Worm (Caenorhabditis elegans): Measurements from ENCODE around the gene C35D10.17.

C35D10.17 gene

ce11 chrIII:4866762-4867161, at the start of gene C35D10.17:
Gene C35D10.17 (plus strand): TSS chrIII:4867062.
- no peak for TF ChIP-seq ceh-13 (GFP tag; optimal IDR thresholded peaks at IDR 0.05)
- no peak for TF ChIP-seq aly-1 (tag; optimal IDR thresholded peaks at IDR 0.05)
- no peak for TF ChIP-seq tbx-11 (GFP tag; IDR thresholded peaks at IDR 0.05)
- no peak for TF ChIP-seq pes-1 (GFP tag; IDR thresholded peaks at IDR 0.05)
- TF ChIP-seq F13C5.2 (tag; optimal IDR thresholded peaks at IDR 0.05) = no peak
- TF ChIP-seq ama-1 (optimal IDR thresholded peaks at IDR 0.05) = no peak
- TF ChIP-seq ets-7 (tag; optimal IDR thresholded peaks at IDR 0.05) = no peak
- TF ChIP-seq B0310.2 (tag; optimal IDR thresholded peaks at IDR 0.05) = no peak
- no peak for TF ChIP-seq hnd-1 (tag; optimal IDR thresholded peaks at IDR 0.05)
- TF ChIP-seq flt-1 (GFP tag; IDR thresholded peaks at IDR 0.05) = no peak
- no peak for TF ChIP-seq sea-1 (GFP tag; conservative IDR thresholded peaks at IDR 0.05)

ce11 chrIII:4817240-4817639, 49.6 kb upstream of the C35D10.17 start, which contains the start of gene F26A1.4:
Gene F26A1.4 (plus strand): TSS chrIII:4817540.
- no peak for TF ChIP-seq flt-1 (GFP tag; IDR thresholded peaks at IDR 0.05)
- TF ChIP-seq pes-1 (GFP tag; IDR thresholded peaks at IDR 0.05) = no peak
- no peak for TF ChIP-seq scrt-1 (GFP tag; IDR thresholded peaks at IDR 0.05)
- no peak for TF ChIP-seq ceh-36 (tag; optimal IDR thresholded peaks at IDR 0.05)
- TF ChIP-seq B0310.2 (tag; optimal IDR thresholded peaks at IDR 0.05) = no peak
- TF ChIP-seq ceh-13 (GFP tag; optimal IDR thresholded peaks at IDR 0.05) = no peak
- TF ChIP-seq ama-1 (optimal IDR thresholded peaks at IDR 0.05) = no peak

DNA sequence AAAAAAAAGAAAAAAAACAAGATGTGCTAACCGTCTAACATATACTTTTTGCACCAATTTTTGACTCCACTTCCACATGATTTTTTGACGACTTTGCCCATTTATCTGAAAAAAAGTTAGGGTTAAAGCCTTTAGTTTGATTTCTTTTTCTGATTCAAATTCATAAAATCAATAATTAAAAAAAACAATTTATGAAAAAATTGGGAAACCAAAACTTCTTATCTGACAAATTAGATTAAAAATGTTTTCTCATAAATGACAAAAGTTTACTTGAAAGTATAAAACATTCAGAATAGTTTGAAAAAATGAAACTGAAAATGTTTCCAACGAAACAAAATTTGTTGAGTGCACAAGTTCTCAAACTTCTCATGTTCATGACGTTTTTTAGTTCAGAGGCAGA, 47.0 kb upstream of the C35D10.17 start, which contains the start of gene F26A1.7:
TSS of gene F26A1.7 (minus strand) at position 101 of the 400 bp plus-strand sequence.
- TF ChIP-seq flt-1 (GFP tag; IDR thresholded peaks at IDR 0.05) (no peak), F13C5.2 (tag; optimal IDR thresholded peaks at IDR 0.05) (no peak), hmg-4 (GFP tag; optimal IDR thresholded peaks at IDR 0.05) (no peak), sea-1 (GFP tag; conservative IDR thresholded peaks at IDR 0.05) (no peak), hnd-1 (tag; optimal IDR thresholded peaks at IDR 0.05) (no peak), scrt-1 (GFP tag; IDR thresholded peaks at IDR 0.05) (no peak), tra-4 (tag; optimal IDR thresholded peaks at IDR 0.05) (no peak), ceh-36 (tag; optimal IDR thresholded peaks at IDR 0.05) (no peak), ceh-13 (GFP tag; optimal IDR thresholded peaks at IDR 0.05) (no peak), ama-1 (optimal IDR thresholded peaks at IDR 0.05) (no peak), tbx-37 (GFP tag; conservative IDR thresholded peaks at IDR 0.05) (no peak), pes-1 (GFP tag; IDR thresholded peaks at IDR 0.05) (no peak), hmbx-1 (tag; optimal IDR thresholded peaks at IDR 0.05) (no peak), B0310.2 (tag; optimal IDR thresholded peaks at IDR 0.05) (no peak), ets-7 (tag; optimal IDR thresholded peaks at IDR 0.05) (no peak), tbx-11 (GFP tag; IDR thresholded peaks at IDR 0.05) (no peak), aly-1 (tag; optimal IDR thresholded peaks at IDR 0.05) (no peak)

DNA sequence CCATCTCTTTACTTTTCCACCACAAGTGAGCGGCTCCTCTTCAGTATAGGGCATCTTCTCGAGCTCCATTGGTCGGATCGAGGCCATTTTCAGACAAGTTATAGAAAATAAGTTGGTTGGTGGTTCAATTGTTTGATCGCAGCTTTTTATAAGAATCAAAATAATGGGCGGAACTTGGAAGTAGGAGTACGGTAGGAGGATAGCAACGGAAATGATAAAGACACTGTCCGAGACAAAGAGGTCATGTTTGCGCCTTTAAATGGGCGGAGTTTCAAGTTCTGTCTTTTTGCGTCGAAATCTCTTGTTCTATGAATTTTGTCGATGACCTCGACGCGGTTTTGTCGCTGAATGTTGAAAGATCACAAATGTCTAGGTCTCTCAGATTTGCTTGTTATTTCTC, 44.7 kb upstream of the C35D10.17 start, which contains the start of gene F26A1.8:
TSS of gene F26A1.8 (minus strand) at position 101 of the 400 bp plus-strand sequence.
- TF ChIP-seq ceh-36 (tag; optimal IDR thresholded peaks at IDR 0.05) = no peak
- no peak for TF ChIP-seq hmbx-1 (tag; optimal IDR thresholded peaks at IDR 0.05)
- no peak for TF ChIP-seq ets-7 (tag; optimal IDR thresholded peaks at IDR 0.05)
- TF ChIP-seq flt-1 (GFP tag; IDR thresholded peaks at IDR 0.05) = no peak
- TF ChIP-seq B0310.2 (tag; optimal IDR thresholded peaks at IDR 0.05) = no peak
- no peak for TF ChIP-seq sea-1 (GFP tag; conservative IDR thresholded peaks at IDR 0.05)
- TF ChIP-seq hnd-1 (tag; optimal IDR thresholded peaks at IDR 0.05) = no peak
- no peak for TF ChIP-seq ama-1 (optimal IDR thresholded peaks at IDR 0.05)
- no peak for TF ChIP-seq tbx-11 (GFP tag; IDR thresholded peaks at IDR 0.05)

ce11 chrIII:4826606-4827005, 40.3 kb upstream of the C35D10.17 start, which contains the start of gene F26A1.3:
Gene F26A1.3 (plus strand): TSS chrIII:4826906.
- no peak for TF ChIP-seq ets-7 (tag; optimal IDR thresholded peaks at IDR 0.05)
- no peak for TF ChIP-seq B0310.2 (tag; optimal IDR thresholded peaks at IDR 0.05)
- TF ChIP-seq scrt-1 (GFP tag; IDR thresholded peaks at IDR 0.05) = no peak
- TF ChIP-seq hmg-4 (GFP tag; optimal IDR thresholded peaks at IDR 0.05) = no peak
- no peak for TF ChIP-seq flt-1 (GFP tag; IDR thresholded peaks at IDR 0.05)
- no peak for TF ChIP-seq ceh-13 (GFP tag; optimal IDR thresholded peaks at IDR 0.05)
- no peak for TF ChIP-seq ceh-36 (tag; optimal IDR thresholded peaks at IDR 0.05)
- TF ChIP-seq tra-4 (tag; optimal IDR thresholded peaks at IDR 0.05) = no peak
- no peak for TF ChIP-seq hnd-1 (tag; optimal IDR thresholded peaks at IDR 0.05)
- no peak for TF ChIP-seq ama-1 (optimal IDR thresholded peaks at IDR 0.05)
- TF ChIP-seq tbx-11 (GFP tag; IDR thresholded peaks at IDR 0.05) = no peak
- no peak for TF ChIP-seq tbx-37 (GFP tag; conservative IDR thresholded peaks at IDR 0.05)
- no peak for TF ChIP-seq sea-1 (GFP tag; conservative IDR thresholded peaks at IDR 0.05)
- TF ChIP-seq aly-1 (tag; optimal IDR thresholded peaks at IDR 0.05) = no peak
- no peak for TF ChIP-seq F13C5.2 (tag; optimal IDR thresholded peaks at IDR 0.05)
- no peak for TF ChIP-seq pes-1 (GFP tag; IDR thresholded peaks at IDR 0.05)
- no peak for TF ChIP-seq hmbx-1 (tag; optimal IDR thresholded peaks at IDR 0.05)

ce11 chrIII:4829440-4829839, 37.4 kb upstream of the C35D10.17 start, which contains the start of gene F26A1.9:
Gene F26A1.9 (minus strand): TSS chrIII:4829540.
- TF ChIP-seq aly-1 (tag; optimal IDR thresholded peaks at IDR 0.05) = no peak
- no peak for TF ChIP-seq ama-1 (optimal IDR thresholded peaks at IDR 0.05)
- TF ChIP-seq flt-1 (GFP tag; IDR thresholded peaks at IDR 0.05) = no peak
- no peak for TF ChIP-seq ceh-36 (tag; optimal IDR thresholded peaks at IDR 0.05)

DNA sequence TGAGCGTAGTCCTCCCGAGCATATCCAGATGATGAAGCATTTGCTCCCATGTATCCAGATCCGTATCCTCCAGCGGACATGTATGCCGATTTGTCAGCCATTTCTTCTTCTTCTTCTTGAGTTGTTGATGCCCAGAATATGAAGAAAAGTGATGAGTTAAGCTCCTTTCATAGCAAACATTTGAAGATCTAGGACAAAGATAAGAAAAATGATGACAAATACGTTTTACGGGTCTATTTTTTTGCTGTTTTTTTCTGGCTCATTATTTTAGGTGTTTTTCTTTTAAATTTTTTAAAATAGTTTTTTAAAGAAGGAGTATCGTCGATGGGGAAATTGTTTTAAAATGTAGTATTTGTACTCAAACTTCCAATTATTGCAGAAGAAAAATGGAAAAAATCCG, 36.7 kb upstream of the C35D10.17 start, which contains the start of gene nspd-9:
TSS of gene nspd-9 (minus strand) at position 101 of the 400 bp plus-strand sequence.
- TF ChIP-seq F13C5.2 (tag; optimal IDR thresholded peaks at IDR 0.05) = no peak
- TF ChIP-seq ama-1 (optimal IDR thresholded peaks at IDR 0.05) = no peak
- no peak for TF ChIP-seq ceh-13 (GFP tag; optimal IDR thresholded peaks at IDR 0.05)
- no peak for TF ChIP-seq scrt-1 (GFP tag; IDR thresholded peaks at IDR 0.05)
- TF ChIP-seq sea-1 (GFP tag; conservative IDR thresholded peaks at IDR 0.05) = no peak
- no peak for TF ChIP-seq flt-1 (GFP tag; IDR thresholded peaks at IDR 0.05)
- TF ChIP-seq B0310.2 (tag; optimal IDR thresholded peaks at IDR 0.05) = no peak
- TF ChIP-seq hmbx-1 (tag; optimal IDR thresholded peaks at IDR 0.05) = no peak

DNA sequence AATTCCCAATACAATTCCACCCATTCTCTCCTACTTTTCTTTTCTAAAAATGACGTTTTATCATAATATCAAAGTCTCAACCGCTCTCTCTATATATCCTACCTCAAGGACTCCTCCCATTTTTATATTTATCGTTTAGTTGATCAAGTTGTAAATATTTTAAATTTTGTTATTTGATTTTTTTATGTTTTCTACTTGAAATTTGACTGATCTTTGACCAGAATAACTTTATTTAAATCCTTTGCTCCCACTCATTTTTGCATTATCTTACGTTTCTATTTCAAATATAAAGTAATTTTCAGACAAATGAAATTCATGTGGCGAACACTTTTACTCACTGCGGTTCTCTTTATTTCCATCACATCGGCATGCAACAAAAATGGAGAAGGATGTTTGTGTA, 29.4 kb upstream of the C35D10.17 start, which contains the start of the genes acbp-7 and F26A1.19:
TSS of gene acbp-7 (plus strand) at position 301 of the 400 bp plus-strand sequence.
TSS of gene F26A1.19 (plus strand) at position 303 of the 400 bp plus-strand sequence.
- no peak for TF ChIP-seq tra-4 (tag; optimal IDR thresholded peaks at IDR 0.05)
- no peak for TF ChIP-seq ama-1 (optimal IDR thresholded peaks at IDR 0.05)
- TF ChIP-seq ets-7 (tag; optimal IDR thresholded peaks at IDR 0.05) = no peak
- TF ChIP-seq flt-1 (GFP tag; IDR thresholded peaks at IDR 0.05) = no peak
- no peak for TF ChIP-seq hmbx-1 (tag; optimal IDR thresholded peaks at IDR 0.05)
- TF ChIP-seq tbx-37 (GFP tag; conservative IDR thresholded peaks at IDR 0.05) = no peak
- no peak for TF ChIP-seq hnd-1 (tag; optimal IDR thresholded peaks at IDR 0.05)
- no peak for TF ChIP-seq tbx-11 (GFP tag; IDR thresholded peaks at IDR 0.05)
- TF ChIP-seq F13C5.2 (tag; optimal IDR thresholded peaks at IDR 0.05) = no peak
- TF ChIP-seq sea-1 (GFP tag; conservative IDR thresholded peaks at IDR 0.05) = no peak
- TF ChIP-seq scrt-1 (GFP tag; IDR thresholded peaks at IDR 0.05) = no peak
- TF ChIP-seq B0310.2 (tag; optimal IDR thresholded peaks at IDR 0.05) = no peak
- TF ChIP-seq pes-1 (GFP tag; IDR thresholded peaks at IDR 0.05) = no peak
